Fruit fly (Drosophila melanogaster) whole organism, embryonic: ENCODE data around the gene CG10663.

Experiments used
- Aef1 ChIP-seq: fragments of 200-800 bp; sonication (Bioruptor generic); IDR thresholded peaks from 3 replicates; pipeline ENCODE4 v1.3.6; 2022; ENCODE audit warnings: missing biosample characterization, missing genetic modification characterization
- BtbVII ChIP-seq: fragments of 200-800 bp; sonication (Bioruptor generic); optimal IDR thresholded peaks from 3 replicates; lab custom pipeline; 2017; ENCODE audit warnings: missing biosample characterization, mild to moderate bottlenecking, missing genetic modification characterization
- CG11696 ChIP-seq: fragments of 200-800 bp; sonication (Bioruptor generic); IDR thresholded peaks from 2 replicates; pipeline ENCODE4 v1.3.6; 2022; ENCODE audit warnings: missing biosample characterization, missing genetic modification characterization
- CG15269 ChIP-seq: fragments of 200-800 bp; sonication (Bioruptor generic); optimal IDR thresholded peaks from 2 replicates; lab custom pipeline; 2018; ENCODE audit warnings: missing biosample characterization, mild to moderate bottlenecking, missing genetic modification characterization, moderate library complexity
- CG1647 ChIP-seq: fragments of 200-800 bp; sonication (Bioruptor generic); optimal IDR thresholded peaks from 3 replicates; lab custom pipeline; 2016; ENCODE audit warnings: missing biosample characterization, missing genetic modification characterization
- CG16779 ChIP-seq: fragments of 200-800 bp; sonication (Bioruptor generic); IDR thresholded peaks from 2 replicates; pipeline ENCODE4 v1.3.6; 2022; ENCODE audit warnings: missing biosample characterization, missing genetic modification characterization
- CG17186 ChIP-seq: fragments of 200-800 bp; sonication (Bioruptor generic); optimal IDR thresholded peaks from 3 replicates; lab custom pipeline; 2017; ENCODE audit warnings: missing biosample characterization, missing genetic modification reagents, missing genetic modification characterization
- CG17361 ChIP-seq: fragments of 200-800 bp; sonication (Bioruptor generic); IDR thresholded peaks from 3 replicates; pipeline ENCODE4 v1.3.6; 2022; ENCODE audit warnings: missing biosample characterization, missing genetic modification characterization
- CG17385 ChIP-seq: fragments of 200-800 bp; sonication (Bioruptor generic); optimal IDR thresholded peaks from 3 replicates; lab custom pipeline; 2018; ENCODE audit warnings: missing biosample characterization, mild to moderate bottlenecking, missing genetic modification characterization
- CG17612 ChIP-seq: fragments of 200-800 bp; sonication (Bioruptor generic); IDR thresholded peaks from 2 replicates; pipeline ENCODE4 v1.3.6; 2022; ENCODE audit warnings: missing biosample characterization, missing genetic modification characterization
- CG2678 ChIP-seq: fragments of 200-800 bp; sonication (Bioruptor generic); optimal IDR thresholded peaks from 3 replicates; lab custom pipeline; 2019; ENCODE audit warnings: missing biosample characterization, mild to moderate bottlenecking, missing genetic modification characterization, moderate library complexity
- CG4328 ChIP-seq: fragments of 200-800 bp; sonication (Bioruptor generic); optimal IDR thresholded peaks from 3 replicates; lab custom pipeline; 2017; ENCODE audit warnings: missing biosample characterization, missing genetic modification reagents, missing genetic modification characterization
- CG4707 ChIP-seq: fragments of 200-800 bp; sonication (Bioruptor generic); optimal IDR thresholded peaks from 2 replicates; lab custom pipeline; 2018; ENCODE audit warnings: missing biosample characterization, mild to moderate bottlenecking, missing genetic modification characterization, moderate library complexity
- CG7271 ChIP-seq: fragments of 200-800 bp; sonication (Bioruptor generic); optimal IDR thresholded peaks from 2 replicates; lab custom pipeline; 2018; ENCODE audit warnings: missing biosample characterization, mild to moderate bottlenecking, missing genetic modification characterization, moderate library complexity
- CG7745 ChIP-seq: fragments of 200-800 bp; sonication (Bioruptor generic); optimal IDR thresholded peaks from 2 replicates; lab custom pipeline; 2018; ENCODE audit warnings: missing biosample characterization, mild to moderate bottlenecking, missing genetic modification characterization, moderate library complexity
- CG7839 ChIP-seq: fragments of 200-800 bp; sonication (Bioruptor generic); optimal IDR thresholded peaks from 3 replicates; lab custom pipeline; 2018; ENCODE audit warnings: missing biosample characterization, mild to moderate bottlenecking, missing genetic modification characterization, moderate library complexity
- D19B ChIP-seq: fragments of 200-800 bp; sonication (Bioruptor generic); optimal IDR thresholded peaks from 2 replicates; lab custom pipeline; 2017; ENCODE audit warnings: missing biosample characterization, mild to moderate bottlenecking, missing genetic modification characterization
- Dad ChIP-seq: fragments of 200-800 bp; sonication (Bioruptor generic); optimal IDR thresholded peaks from 3 replicates; lab custom pipeline; 2016; ENCODE audit warnings: missing biosample characterization, missing genetic modification characterization
- Dfd ChIP-seq, 2 experiments: fragments of >200 bp; optimal IDR thresholded peaks; 2 replicates each; lab custom pipeline; 2017; ENCODE audit warnings: missing biosample characterization in 2 of 2, missing genetic modification characterization in 2 of 2
- Dll ChIP-seq: fragments of 200-800 bp; sonication (Bioruptor generic); IDR thresholded peaks from 4 replicates; pipeline ENCODE4 v1.3.6; 2022; ENCODE audit warnings: missing biosample characterization, missing genetic modification characterization; ENCODE audit not compliant: partially characterized antibody
- H2.0 ChIP-seq: fragments of 200-800 bp; sonication (Bioruptor generic); IDR thresholded peaks from 2 replicates; pipeline ENCODE4 v1.3.6; 2022; ENCODE audit warnings: missing biosample characterization, missing genetic modification characterization
- HHEX ChIP-seq: fragments of 200-800 bp; sonication (Bioruptor generic); optimal IDR thresholded peaks from 3 replicates; lab custom pipeline; 2017; ENCODE audit warnings: missing biosample characterization, mild to moderate bottlenecking, missing genetic modification characterization, missing genetic modification reagents
- HLH4C ChIP-seq: fragments of 200-800 bp; sonication (Bioruptor generic); IDR thresholded peaks from 3 replicates; pipeline ENCODE4 v1.3.6; 2022; ENCODE audit warnings: missing biosample characterization, missing genetic modification characterization; ENCODE audit not compliant: partially characterized antibody
- Hr78 ChIP-seq, 2 experiments: fragments of 200-800 bp in 1 of 2; fragments of >200 bp in 1 of 2; sonication (Bioruptor generic) in 1 of 2; optimal IDR thresholded peaks; 2 replicates each; lab custom pipeline; 2017 to 2019; ENCODE audit warnings: missing biosample characterization in 2 of 2, missing genetic modification characterization in 2 of 2, mild to moderate bottlenecking in 1 of 2, moderate library complexity in 1 of 2
- Kr ChIP-seq: fragments of 200-800 bp; sonication (Bioruptor generic); optimal IDR thresholded peaks from 2 replicates; lab custom pipeline; 2017; ENCODE audit warnings: missing biosample characterization, mild to moderate bottlenecking, missing genetic modification characterization
- Meics ChIP-seq: fragments of 200-800 bp; sonication (Bioruptor generic); optimal IDR thresholded peaks from 2 replicates; lab custom pipeline; 2017; ENCODE audit warnings: missing biosample characterization, mild to moderate bottlenecking, missing genetic modification characterization
- Mrtf ChIP-seq: fragments of 200-800 bp; sonication (Bioruptor generic); IDR thresholded peaks from 3 replicates; pipeline ENCODE4 v1.3.6; 2022; ENCODE audit warnings: missing biosample characterization, missing genetic modification characterization
- NC2α ChIP-seq: fragments of 200-800 bp; sonication (Bioruptor generic); optimal IDR thresholded peaks from 2 replicates; lab custom pipeline; 2016; ENCODE audit warnings: missing biosample characterization, missing genetic modification characterization
- NFAT ChIP-seq: fragments of 200-800 bp; sonication (Bioruptor generic); IDR thresholded peaks from 2 replicates; pipeline ENCODE4 v1.3.6; 2022; ENCODE audit warnings: missing biosample characterization, missing genetic modification characterization
- NfI ChIP-seq: fragments of 200-800 bp; sonication (Bioruptor generic); optimal IDR thresholded peaks from 3 replicates; lab custom pipeline; 2018; ENCODE audit warnings: missing biosample characterization, mild to moderate bottlenecking, missing genetic modification characterization, moderate library complexity
- Oaz ChIP-seq: fragments of 200-800 bp; sonication (Bioruptor generic); IDR thresholded peaks from 2 replicates; pipeline ENCODE4 v1.3.6; 2022; ENCODE audit warnings: missing biosample characterization, missing genetic modification characterization
- Poxn ChIP-seq: fragments of 200-800 bp; sonication (Bioruptor generic); IDR thresholded peaks from 2 replicates; pipeline ENCODE4 v1.3.6; 2022; ENCODE audit warnings: missing biosample characterization, missing genetic modification characterization
- Tbp ChIP-seq: fragments of >200 bp; optimal IDR thresholded peaks from 2 replicates; lab custom pipeline; 2018; ENCODE audit warnings: missing biosample characterization, missing genetic modification characterization
- cato ChIP-seq: fragments of 200-800 bp; sonication (Bioruptor generic); optimal IDR thresholded peaks from 2 replicates; lab custom pipeline; 2016; ENCODE audit warnings: missing biosample characterization, missing genetic modification characterization, borderline replicate concordance
- corto ChIP-seq: fragments of 200-800 bp; sonication (Bioruptor generic); optimal IDR thresholded peaks from 2 replicates; lab custom pipeline; 2016; ENCODE audit warnings: missing biosample characterization, mild to moderate bottlenecking, missing genetic modification characterization, moderate library complexity
- dimm ChIP-seq: fragments of 200-800 bp; sonication (Bioruptor generic); IDR thresholded peaks from 2 replicates; pipeline ENCODE4 v1.3.6; 2022; ENCODE audit warnings: missing biosample characterization, missing genetic modification characterization
- dm ChIP-seq: fragments of 200-800 bp; sonication (Bioruptor generic); optimal IDR thresholded peaks from 3 replicates; lab custom pipeline; 2016; ENCODE audit warnings: missing biosample characterization, missing genetic modification characterization
- esg ChIP-seq: fragments of 200-800 bp; sonication (Bioruptor generic); conservative IDR thresholded peaks from 2 replicates; pipeline ENCODE4 v1.3.6; 2022; ENCODE audit warnings: missing biosample characterization, missing genetic modification characterization
- fu2 ChIP-seq: fragments of 200-800 bp; sonication (Bioruptor generic); optimal IDR thresholded peaks from 2 replicates; lab custom pipeline; 2016; ENCODE audit warnings: missing biosample characterization, missing genetic modification characterization
- gcm2 ChIP-seq: fragments of 200-800 bp; sonication (Bioruptor generic); optimal IDR thresholded peaks from 2 replicates; lab custom pipeline; 2016; ENCODE audit warnings: missing biosample characterization, missing genetic modification characterization
- gsb ChIP-seq: fragments of 200-800 bp; sonication (Bioruptor generic); IDR thresholded peaks from 2 replicates; pipeline ENCODE4 v1.3.6; 2022; ENCODE audit warnings: missing biosample characterization, missing genetic modification characterization
- lilli ChIP-seq: fragments of 200-800 bp; sonication (Bioruptor generic); optimal IDR thresholded peaks from 3 replicates; lab custom pipeline; 2016; ENCODE audit warnings: missing biosample characterization, missing genetic modification characterization
- pnt ChIP-seq: fragments of 200-800 bp; sonication (Bioruptor generic); optimal IDR thresholded peaks from 3 replicates; lab custom pipeline; 2016; ENCODE audit warnings: missing biosample characterization, missing genetic modification characterization
- prd ChIP-seq, 3 experiments: fragments of >200 bp in 2 of 3; fragments of 200-800 bp in 1 of 3; sonication (Bioruptor generic) in 1 of 3; optimal IDR thresholded peaks in 2 of 3; IDR thresholded peaks in 1 of 3; 2 replicates in 2 of 3; 3 replicates in 1 of 3; pipeline versions ENCODE4 v1.3.6 to Lab custom; 2017 to 2022; ENCODE audit warnings: missing biosample characterization in 1 of 3, missing genetic modification characterization in 1 of 3
- pzg ChIP-seq: fragments of 200-800 bp; sonication (Bioruptor generic); optimal IDR thresholded peaks from 3 replicates; lab custom pipeline; 2018; ENCODE audit warnings: missing biosample characterization, mild to moderate bottlenecking, missing genetic modification characterization, moderate library complexity
- run ChIP-seq: fragments of 200-800 bp; sonication (Bioruptor generic); optimal IDR thresholded peaks from 3 replicates; lab custom pipeline; 2018; ENCODE audit warnings: missing biosample characterization, mild to moderate bottlenecking, missing genetic modification characterization
- tap ChIP-seq: fragments of 200-800 bp; optimal IDR thresholded peaks from 3 replicates; lab custom pipeline; 2019; ENCODE audit warnings: missing biosample characterization, mild to moderate bottlenecking, missing genetic modification characterization, moderate library complexity
- tgo ChIP-seq: fragments of 200-800 bp; sonication (Bioruptor generic); IDR thresholded peaks from 3 replicates; pipeline ENCODE4 v1.3.6; 2022; ENCODE audit warnings: missing biosample characterization, missing genetic modification characterization
- tx ChIP-seq: fragments of 200-800 bp; sonication (Bioruptor generic); optimal IDR thresholded peaks from 2 replicates; lab custom pipeline; 2016; ENCODE audit warnings: missing biosample characterization, missing genetic modification characterization
- vfl ChIP-seq: fragments of 200-800 bp; sonication (Bioruptor generic); optimal IDR thresholded peaks from 2 replicates; lab custom pipeline; 2016; ENCODE audit warnings: missing biosample characterization, missing genetic modification characterization
- z ChIP-seq: fragments of 200-800 bp; sonication (Bioruptor generic); IDR thresholded peaks from 3 replicates; pipeline ENCODE4 v1.3.6; 2022; ENCODE audit warnings: missing biosample characterization, missing genetic modification characterization

CG10663 gene

DNA sequence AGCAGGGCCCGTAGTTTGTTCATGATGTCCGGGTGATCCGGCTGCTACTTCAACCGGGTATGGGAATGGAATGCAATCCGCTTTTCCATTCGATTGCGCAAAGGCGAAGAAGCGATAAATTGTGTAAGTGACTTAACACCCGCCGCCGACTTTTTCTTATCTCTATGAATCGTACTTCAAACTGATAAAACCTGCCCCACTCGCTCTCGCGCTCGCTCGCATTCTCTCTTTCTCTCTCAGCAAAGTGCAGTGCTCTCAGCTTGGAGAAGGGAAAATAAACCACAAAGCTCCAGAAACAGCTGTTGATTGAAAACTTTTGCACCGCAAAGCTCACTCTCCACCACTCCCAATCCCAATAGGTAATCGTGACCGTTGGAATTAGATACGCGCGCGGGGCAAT is 5.1 kb upstream of the CG10663 start (continued):
- TF ChIP-seq Hr78 (GFP tag; optimal IDR thresholded peaks at IDR 0.05; lab: Kevin White, UChicago) (no peak), cato (GFP tag; lab: Kevin White, UChicago) (no peak), prd (optimal IDR thresholded peaks at IDR 0.05; lab: Kevin White, UChicago) (no peak), prd (GFP tag; IDR thresholded peaks at IDR 0.05; lab: Robert Waterston, UW) (no peak), H2.0 (GFP tag; lab: Robert Waterston, UW) (no peak), NC2α (no peak), CG4707 (GFP tag; lab: Kevin White, UChicago) (no peak), tgo (GFP tag; lab: Robert Waterston, UW) (no peak), Tbp (GFP tag; lab: Kevin White, UChicago) (no peak), run (no peak), corto (peak; percentile 12), NFAT (no peak), Oaz (GFP tag; lab: Robert Waterston, UW) (no peak), esg (GFP tag; lab: Robert Waterston, UW) (no peak), Dfd (GFP tag; optimal IDR thresholded peaks at IDR 0.05; lab: Kevin White, UChicago) (no peak), CG15269 (no peak), pnt (GFP tag; lab: Kevin White, UChicago) (no peak), CG11696 (no peak), Dad (no peak), Meics (GFP tag; lab: Kevin White, UChicago) (no peak), CG1647 (GFP tag; lab: Kevin White, UChicago) (no peak), CG7745 (tag; lab: Kevin White, UChicago) (no peak), dimm (no peak), tx (no peak), HLH4C (GFP tag; lab: Robert Waterston, UW) (no peak), BtbVII (no peak), dm (GFP tag; lab: Kevin White, UChicago) (no peak), z (GFP tag; lab: Robert Waterston, UW) (no peak), D19B (GFP tag; lab: Kevin White, UChicago) (no peak), Poxn (GFP tag; lab: Robert Waterston, UW) (no peak), CG4328 (GFP tag; lab: Kevin White, UChicago) (no peak), vfl (no peak), HHEX (no peak), NfI (no peak), Aef1 (GFP tag; lab: Robert Waterston, UW) (no peak), gsb (GFP tag; lab: Robert Waterston, UW) (no peak), CG17612 (GFP tag; lab: Robert Waterston, UW) (no peak), CG17361 (no peak), pzg (GFP tag; lab: Kevin White, UChicago) (no peak), lilli (GFP tag; lab: Kevin White, UChicago) (no peak), CG7839 (tag; lab: Kevin White, UChicago) (no peak), Mrtf (GFP tag; lab: Robert Waterston, UW) (no peak), CG2678 (no peak), gcm2 (GFP tag; lab: Kevin White, UChicago) (no peak), fu2 (GFP tag; lab: Kevin White, UChicago) (no peak), CG17385 (peak; percentile 2), Kr (GFP tag; lab: Kevin White, UChicago) (no peak), tap (tag; lab: Kevin White, UChicago) (no peak), CG17186 (GFP tag; lab: Kevin White, UChicago) (no peak), CG16779 (GFP tag; lab: Robert Waterston, UW) (no peak), CG7271 (tag; lab: Kevin White, UChicago) (no peak), Dll (GFP tag; lab: Robert Waterston, UW) (0 out of 4 replicates have a peak, but pooled peaks have one; percentile 31)
